Fruit fly (Drosophila melanogaster) whole organism: ENCODE measurements around the gene CG34375.

ENCODE experiments used
- CG8478 ChIP-seq: fragments of >200 bp; optimal IDR thresholded peaks from 2 replicates; lab custom pipeline; 2018; ENCODE audit warnings: inconsistent platforms
- Dll ChIP-seq: fragments of >200 bp; optimal IDR thresholded peaks from 2 replicates; lab custom pipeline; 2017
- EcR ChIP-seq, 2 experiments: fragments of >200 bp; optimal IDR thresholded peaks; 2 replicates each; lab custom pipeline; 2017; ENCODE audit warnings: missing biosample characterization in 2 of 2, missing genetic modification characterization in 2 of 2, missing genetic modification reagents in 2 of 2
- pan ChIP-seq: fragments of >200 bp; optimal IDR thresholded peaks from 2 replicates; lab custom pipeline; 2017
- psq ChIP-seq: fragments of >200 bp; optimal IDR thresholded peaks from 2 replicates; lab custom pipeline; 2017
- usp ChIP-seq: fragments of >200 bp; optimal IDR thresholded peaks from 2 replicates; lab custom pipeline; 2017; ENCODE audit warnings: missing biosample characterization, missing genetic modification characterization, mixed read lengths

CG34375 gene

DNA sequence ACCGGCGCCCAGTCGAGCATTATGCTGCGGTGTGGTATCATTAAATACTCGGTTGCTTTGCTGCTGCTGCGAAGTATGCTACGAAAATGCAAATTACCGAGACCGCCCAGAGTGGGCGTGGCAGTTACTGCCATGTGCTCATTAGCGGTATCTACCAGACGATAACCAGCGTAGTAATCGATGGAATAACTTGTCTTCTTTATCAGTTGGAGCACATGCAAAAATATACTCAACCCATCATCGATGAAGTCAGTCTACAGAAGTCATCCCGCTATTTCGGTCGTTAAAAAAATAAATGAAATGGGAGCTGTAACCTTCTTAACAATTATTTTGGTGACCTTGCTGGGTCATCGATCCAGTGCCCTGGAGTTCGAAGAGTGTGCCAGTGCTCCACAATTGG is 33.3 kb upstream of the CG34375 start, which contains the start of gene CG13837:
TSS of gene CG13837 (plus strand) at position 301 of the 400 bp plus-strand sequence.
- TF ChIP-seq pan (lab: Kevin White, UChicago) (no peak), CG8478 (lab: Kevin White, UChicago) (no peak), psq (lab: Kevin White, UChicago) (no peak)

DNA sequence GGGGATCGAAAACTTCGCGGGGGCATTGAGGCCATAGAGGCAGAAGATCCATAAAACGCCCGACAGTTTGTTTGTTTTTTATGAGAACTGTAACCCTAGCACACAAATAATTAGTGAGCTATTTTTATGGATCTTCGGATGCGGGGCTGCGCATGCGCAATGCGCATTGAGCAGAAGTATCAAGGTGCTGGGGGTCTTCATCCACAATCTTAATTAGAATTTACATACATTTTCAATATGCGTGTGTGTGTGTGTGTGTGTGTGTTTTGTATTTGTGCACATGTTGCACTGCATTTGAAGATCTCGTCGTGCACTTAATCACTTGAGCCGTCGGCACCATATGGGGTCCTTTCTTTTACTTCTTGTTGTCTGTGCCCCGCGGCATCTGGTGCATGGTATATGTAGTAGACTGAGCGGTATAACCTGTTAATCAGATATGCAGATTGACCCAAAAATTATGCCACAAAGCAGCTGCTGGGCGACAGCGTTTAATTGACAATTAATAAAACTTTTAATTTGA is 32.4 kb upstream of the CG34375 start:
- no peak for TF ChIP-seq EcR (GFP tag; optimal IDR thresholded peaks at IDR 0.05; lab: Kevin White, UChicago)
- TF ChIP-seq Dll = no peak
- TF ChIP-seq CG8478 (lab: Kevin White, UChicago) = no peak
- no peak for TF ChIP-seq psq (lab: Kevin White, UChicago)
- no peak for TF ChIP-seq usp (GFP tag; lab: Kevin White, UChicago)
- no peak for TF ChIP-seq pan (lab: Kevin White, UChicago)

DNA sequence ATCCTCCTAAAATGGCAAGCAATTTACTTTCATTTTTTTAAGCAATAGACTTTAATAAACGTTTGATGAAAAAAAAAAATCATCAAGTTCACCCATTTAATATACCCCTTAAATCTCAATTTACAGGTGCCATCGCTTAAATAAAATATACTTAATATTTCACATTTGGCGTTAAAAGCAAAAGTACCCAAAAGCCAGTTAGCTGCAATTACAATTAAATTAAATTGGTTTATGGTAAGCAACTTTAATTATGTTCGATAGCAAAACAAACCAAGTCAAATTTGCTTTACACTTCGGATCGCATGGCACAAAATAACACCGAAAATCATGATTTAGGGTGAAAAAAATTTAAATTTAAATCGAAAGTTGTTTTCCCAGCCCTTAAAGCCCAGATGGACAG is 31.6 kb upstream of the CG34375 start, which contains the start of gene CG13838:
TSS of gene CG13838 (plus strand) at position 301 of the 400 bp plus-strand sequence.
- TF ChIP-seq psq (lab: Kevin White, UChicago) (no peak), pan (lab: Kevin White, UChicago) (no peak), CG8478 (lab: Kevin White, UChicago) (no peak), usp (GFP tag; lab: Kevin White, UChicago) (no peak)

DNA sequence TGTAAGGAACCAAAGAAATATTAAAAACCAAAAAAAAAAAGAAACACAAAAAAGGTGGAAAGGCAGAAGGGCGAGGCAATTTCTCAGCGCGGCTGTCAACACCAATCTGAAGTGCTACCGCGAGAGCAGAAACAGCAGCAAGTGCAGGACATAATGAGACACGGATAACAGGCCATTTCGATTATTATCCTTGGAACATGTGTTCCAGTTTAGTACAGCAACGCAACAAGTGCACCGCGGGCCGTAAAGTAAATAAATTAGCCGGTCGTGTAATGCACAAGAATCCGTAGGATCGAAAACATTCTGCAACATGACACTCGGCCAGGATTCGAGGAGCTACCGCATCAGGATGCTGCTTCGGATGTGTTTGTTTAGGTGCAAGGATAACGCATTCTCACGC is 27.7 kb upstream of the CG34375 start:
- TF ChIP-seq psq (lab: Kevin White, UChicago) (no peak), EcR (GFP tag; optimal IDR thresholded peaks at IDR 0.05; lab: Kevin White, UChicago) (no peak), CG8478 (lab: Kevin White, UChicago) (no peak), Dll (no peak), pan (lab: Kevin White, UChicago) (no peak), usp (GFP tag; lab: Kevin White, UChicago) (no peak)

DNA sequence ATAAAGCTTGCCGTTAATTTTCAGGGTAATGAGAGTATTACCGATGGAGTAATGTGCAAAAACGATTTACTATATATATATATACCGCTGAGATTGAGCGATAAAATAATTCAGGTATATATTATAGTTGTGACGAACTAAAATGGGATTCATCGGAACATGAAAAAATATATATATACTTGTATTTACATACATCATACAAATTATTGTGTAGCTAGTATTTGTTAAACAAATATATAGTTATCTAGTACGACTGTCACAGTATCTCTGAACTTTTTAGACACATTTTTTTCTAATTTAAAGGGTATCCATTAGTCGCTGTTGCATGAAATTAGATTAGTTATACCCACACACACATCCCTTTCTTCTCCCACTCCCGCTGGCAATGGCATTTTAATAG is 26.0 kb upstream of the CG34375 start:
- TF ChIP-seq EcR (GFP tag; optimal IDR thresholded peaks at IDR 0.05; lab: Kevin White, UChicago) (no peak), psq (lab: Kevin White, UChicago) (no peak), Dll (no peak), pan (lab: Kevin White, UChicago) (no peak), CG8478 (lab: Kevin White, UChicago) (no peak), usp (GFP tag; lab: Kevin White, UChicago) (no peak)

DNA sequence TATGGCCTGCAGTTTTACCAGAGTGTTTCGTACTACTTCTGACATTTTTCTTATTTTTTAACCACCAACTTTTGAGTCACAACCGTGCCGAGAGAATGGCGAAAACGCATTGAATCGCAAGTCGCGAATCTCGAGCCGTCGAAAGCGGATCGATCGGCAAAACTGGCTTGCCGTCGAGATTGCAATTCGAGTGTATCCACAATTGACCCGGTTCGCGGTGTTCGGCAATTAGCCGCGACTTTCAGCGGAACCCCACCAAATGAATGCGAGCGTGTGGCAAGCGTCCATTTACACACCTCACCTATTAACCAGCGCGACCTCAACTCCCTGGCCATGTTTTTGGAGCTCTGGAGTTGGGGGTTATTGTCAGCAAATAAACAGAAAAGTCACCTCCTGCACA is 25.1 kb upstream of the CG34375 start, which contains the start of gene CG13833:
TSS of gene CG13833 (minus strand) at position 101 of the 400 bp plus-strand sequence.
- TF ChIP-seq EcR (GFP tag; optimal IDR thresholded peaks at IDR 0.05; lab: Kevin White, UChicago) = no peak
- no peak for TF ChIP-seq usp (GFP tag; lab: Kevin White, UChicago)
- TF ChIP-seq CG8478 (lab: Kevin White, UChicago) = no peak
- no peak for TF ChIP-seq pan (lab: Kevin White, UChicago)
- no peak for TF ChIP-seq Dll
- no peak for TF ChIP-seq psq (lab: Kevin White, UChicago)

DNA sequence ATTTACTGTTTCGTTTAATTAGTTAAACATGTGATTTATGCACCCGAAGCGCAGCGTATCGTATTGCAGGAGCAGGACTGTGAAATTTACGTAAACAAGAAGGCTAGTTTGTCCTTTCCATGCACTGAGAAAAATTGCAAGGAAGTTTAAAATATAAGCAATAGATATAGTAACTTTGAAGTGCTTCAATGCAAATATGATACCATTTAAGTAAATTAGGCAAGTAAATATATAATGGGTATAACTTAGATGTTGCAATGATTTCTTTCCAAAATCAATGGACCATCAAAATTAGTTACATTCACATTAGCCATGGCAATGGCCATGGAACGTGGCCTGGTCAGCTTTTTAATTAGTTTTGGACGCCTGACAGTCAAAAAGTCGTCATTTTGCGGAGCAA is 20.5 kb upstream of the CG34375 start:
- TF ChIP-seq CG8478 (lab: Kevin White, UChicago) (no peak), pan (lab: Kevin White, UChicago) (no peak), EcR (GFP tag; optimal IDR thresholded peaks at IDR 0.05; lab: Kevin White, UChicago) (no peak), psq (lab: Kevin White, UChicago) (no peak), usp (GFP tag; lab: Kevin White, UChicago) (no peak), Dll (no peak)

DNA sequence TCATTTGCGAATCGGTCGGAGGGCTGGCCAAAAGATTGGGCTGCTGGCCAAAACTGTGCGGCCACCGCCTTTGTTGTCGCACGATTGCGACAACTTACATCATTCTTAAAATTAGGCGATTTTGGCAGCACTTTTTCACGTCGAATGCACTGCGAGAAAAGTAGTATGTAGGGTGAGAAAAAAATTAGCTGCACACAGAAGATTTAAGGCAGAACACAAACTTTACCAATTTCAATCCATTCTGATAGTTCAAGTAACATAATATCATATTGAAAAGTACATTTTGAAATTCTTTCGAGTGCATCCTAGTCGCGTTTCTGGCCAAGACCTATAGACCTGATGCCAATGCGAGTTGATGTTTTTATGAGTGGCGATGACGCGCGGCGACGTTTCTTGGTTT is 18.1 kb upstream of the CG34375 start:
- no peak for TF ChIP-seq CG8478 (lab: Kevin White, UChicago)
- TF ChIP-seq usp (GFP tag; lab: Kevin White, UChicago) = no peak
- no peak for TF ChIP-seq EcR (GFP tag; optimal IDR thresholded peaks at IDR 0.05; lab: Kevin White, UChicago)

DNA sequence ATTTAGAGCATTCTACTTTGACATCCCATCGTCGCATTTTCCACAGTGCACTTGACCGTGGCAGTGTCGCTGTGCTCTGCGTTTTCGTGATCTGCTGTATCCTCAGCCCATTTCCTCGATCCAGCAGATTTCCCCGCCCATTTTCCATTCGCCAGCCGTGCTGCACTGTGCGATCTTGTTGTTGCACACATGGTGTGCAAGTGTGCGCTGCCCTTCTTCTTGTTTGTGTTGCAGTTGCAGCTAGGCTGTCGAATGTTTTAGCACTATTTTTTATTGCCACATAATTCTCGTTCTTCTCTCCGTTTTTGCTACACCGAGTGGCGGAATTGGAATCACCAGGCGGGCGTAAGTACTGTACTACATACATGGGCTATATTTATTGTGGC is 17.1 kb upstream of the CG34375 start:
- no peak for TF ChIP-seq usp (GFP tag; lab: Kevin White, UChicago)
- no peak for TF ChIP-seq Dll
- TF ChIP-seq psq (lab: Kevin White, UChicago) = no peak

DNA sequence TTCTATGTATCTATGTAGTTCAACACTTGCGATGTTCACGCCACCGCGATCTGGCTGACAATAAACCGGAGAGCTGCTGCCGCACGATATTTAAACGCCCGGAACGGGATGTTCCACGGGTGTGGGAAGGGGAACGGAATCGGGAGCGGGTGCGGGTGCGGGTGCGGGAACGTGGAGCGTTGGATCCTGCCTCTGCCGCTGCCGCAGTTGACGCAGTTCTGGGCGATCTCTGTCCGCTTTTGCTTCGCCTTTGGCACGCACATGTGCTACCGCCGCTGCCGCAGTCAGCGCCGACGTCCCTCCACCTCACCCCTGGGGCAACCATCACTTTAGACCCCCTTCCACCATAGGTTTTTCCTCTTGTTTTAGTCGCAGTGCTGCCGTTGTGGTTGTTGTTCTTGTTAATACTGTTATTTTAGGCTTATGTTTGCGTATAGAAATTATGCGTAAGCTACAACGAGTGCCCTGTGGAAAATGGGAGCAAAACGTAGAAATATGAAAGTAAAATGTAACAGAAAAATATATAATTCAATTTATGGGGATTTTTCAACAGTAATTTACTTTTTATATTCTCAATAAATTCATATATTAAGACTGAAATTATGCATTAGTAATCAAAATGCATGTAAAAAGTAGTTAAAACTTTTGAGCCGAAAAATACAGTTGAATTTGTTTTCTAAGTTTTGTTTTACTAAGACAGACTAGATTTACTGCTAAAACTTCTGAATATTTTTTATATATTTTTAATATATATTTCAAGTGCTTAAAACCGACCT is 16.5 kb upstream of the CG34375 start, which contains the start of gene lmd:
TSS of gene lmd (minus strand) at position 62 of the 776 bp plus-strand sequence.
- TF ChIP-seq EcR (GFP tag; optimal IDR thresholded peaks at IDR 0.05; lab: Kevin White, UChicago) = no peak
- no peak for TF ChIP-seq CG8478 (lab: Kevin White, UChicago)

DNA sequence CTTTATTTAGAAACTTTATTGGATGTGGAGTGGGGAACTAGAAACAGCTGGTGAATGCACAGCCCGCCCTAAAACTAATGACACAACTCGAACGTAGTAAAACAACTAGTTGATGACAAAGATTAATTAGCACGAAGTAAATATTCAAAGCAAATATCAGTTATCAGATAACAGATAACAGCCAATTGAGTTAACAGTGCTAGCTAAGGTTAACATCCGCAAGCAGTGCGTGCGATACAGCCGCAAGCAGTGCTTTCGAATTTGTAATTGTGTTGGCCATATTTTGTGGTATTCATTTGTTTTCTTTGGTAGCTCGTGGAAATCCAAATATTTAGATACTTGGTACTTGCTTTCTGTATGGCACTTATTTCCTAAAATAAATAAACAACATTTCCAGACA is 3.1 kb upstream of the CG34375 start:
- TF ChIP-seq CG8478 (lab: Kevin White, UChicago) (no peak), Dll (no peak), EcR (GFP tag; optimal IDR thresholded peaks at IDR 0.05; lab: Kevin White, UChicago) (peak; percentile 35 to 57), usp (GFP tag; lab: Kevin White, UChicago) (no peak), psq (lab: Kevin White, UChicago) (no peak), pan (lab: Kevin White, UChicago) (no peak)

DNA sequence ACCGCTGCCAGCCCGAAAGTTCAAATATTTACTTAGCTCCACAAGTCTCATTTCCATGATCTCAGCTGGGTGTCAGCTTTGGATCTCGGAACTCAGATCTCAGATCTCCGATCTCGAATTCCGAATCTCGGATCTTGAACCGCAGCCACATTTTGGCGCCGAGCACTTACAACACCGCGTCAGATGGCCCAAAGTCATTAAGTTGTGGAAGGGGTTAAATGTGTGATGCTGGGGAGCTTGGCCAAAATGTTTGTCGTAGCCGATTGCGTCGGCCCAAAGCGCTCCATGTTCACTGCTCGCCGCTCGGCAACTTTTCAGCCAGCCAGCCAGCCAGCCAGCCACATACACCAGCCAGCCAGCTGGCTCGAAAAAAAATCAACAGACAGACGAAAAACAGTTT is 1.7 kb upstream of the CG34375 start, which contains the start of gene CG6688:
TSS of gene CG6688 (plus strand) at position 396 of the 400 bp plus-strand sequence.
- TF ChIP-seq usp (GFP tag; lab: Kevin White, UChicago) (no peak), pan (lab: Kevin White, UChicago) (no peak), Dll (no peak), EcR (GFP tag; optimal IDR thresholded peaks at IDR 0.05; lab: Kevin White, UChicago) (no peak), psq (lab: Kevin White, UChicago) (no peak), CG8478 (lab: Kevin White, UChicago) (no peak)
